Fruit fly (Drosophila melanogaster): Measurements from ENCODE around the gene Lip1.

DNA sequence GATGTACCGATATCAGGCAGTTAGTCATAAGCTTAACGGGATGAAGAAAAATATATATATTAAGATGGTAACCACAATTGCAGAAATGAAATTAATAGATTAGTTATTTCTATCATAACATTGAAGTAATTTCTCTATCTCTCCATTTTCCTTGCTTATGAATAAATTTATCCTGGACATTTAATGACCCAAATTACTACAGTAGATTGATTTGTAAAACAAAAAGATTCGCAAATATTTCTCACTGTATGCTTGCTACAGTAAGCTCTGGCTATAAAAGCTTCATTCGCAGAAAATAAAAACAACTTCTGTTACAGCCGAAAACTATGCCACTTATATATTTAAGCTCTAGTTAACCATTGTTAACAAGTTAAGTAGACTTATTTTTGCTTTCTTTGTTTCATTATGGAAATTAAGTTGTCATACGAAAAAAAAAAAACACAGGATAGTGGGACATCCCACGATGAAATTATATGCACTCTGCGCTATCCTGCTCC, 20.7 kb downstream of the Lip1 start, which contains the start of gene CG17105:
- TF ChIP-seq CG3919 (GFP tag; optimal IDR thresholded peaks at IDR 0.05) = peak; percentile 26
- TF ChIP-seq CG10669 (GFP tag; optimal IDR thresholded peaks at IDR 0.05) = no peak
- no peak for TF ChIP-seq fd59A (GFP tag; optimal IDR thresholded peaks at IDR 0.05)
- TF ChIP-seq CG16779 (tag; optimal IDR thresholded peaks at IDR 0.05) = no peak
- TF ChIP-seq CG6276 (GFP tag; optimal IDR thresholded peaks at IDR 0.05) = no peak
- no peak for TF ChIP-seq Smox (GFP tag; optimal IDR thresholded peaks at IDR 0.05)
- no peak for TF ChIP-seq net (GFP tag; optimal IDR thresholded peaks at IDR 0.05)
- no peak for TF ChIP-seq CG3032 (tag; optimal IDR thresholded peaks at IDR 0.05)
- TF ChIP-seq salr (GFP tag; optimal IDR thresholded peaks at IDR 0.05) = no peak
- no peak for TF ChIP-seq dac (GFP tag; optimal IDR thresholded peaks at IDR 0.05)
